ENCODE assay signal across 5 fruit fly cellular contexts in genomic region chr3R:31777482-31778165, dm6.
TF ChIP-seq lines count a peak whose summit lies in the region.

No protein-coding gene starts in this region.

- TF ChIP-seq CTCF in whole organism, embryonic (GFP tag; optimal IDR thresholded peaks at IDR 0.05; lab: Kevin White, UChicago), result no peak

TF ChIP-seq in whole organism, 6 proteins besides CTCF, POLR2A, EP300 and RAD21:
- peak; percentile 77 for TF ChIP-seq Dll (optimal IDR thresholded peaks at IDR 0.05; lab: Kevin White, UChicago)
- no peak for TF ChIP-seq usp (GFP tag; optimal IDR thresholded peaks at IDR 0.05; lab: Kevin White, UChicago)
TF ChIP-seq in whole organism: peak in this region for 1.

TF ChIP-seq in whole organism, adult, 20 proteins besides CTCF, POLR2A, EP300 and RAD21:
- TF ChIP-seq tj (GFP tag; optimal IDR thresholded peaks at IDR 0.05; lab: Kevin White, UChicago), result no peak
- TF ChIP-seq cnc (optimal IDR thresholded peaks at IDR 0.05; lab: Kevin White, UChicago), result no peak
- TF ChIP-seq Hr96 (GFP tag; optimal IDR thresholded peaks at IDR 0.05; lab: Kevin White, UChicago), result no peak
- TF ChIP-seq CG7045 (GFP tag; optimal IDR thresholded peaks at IDR 0.05; lab: Kevin White, UChicago), result no peak
- no peak for TF ChIP-seq Clk (GFP tag; optimal IDR thresholded peaks at IDR 0.05; lab: Kevin White, UChicago)
- no peak for TF ChIP-seq toe (GFP tag; optimal IDR thresholded peaks at IDR 0.05; lab: Kevin White, UChicago)
- TF ChIP-seq CG14711 (tag; optimal IDR thresholded peaks at IDR 0.05; lab: Kevin White, UChicago), result no peak
- TF ChIP-seq cic (GFP tag; optimal IDR thresholded peaks at IDR 0.05; lab: Kevin White, UChicago), result peak; percentile 39
- TF ChIP-seq CG12768 (GFP tag; optimal IDR thresholded peaks at IDR 0.05; lab: Kevin White, UChicago), result no peak
- TF ChIP-seq kay (GFP tag; lab: Kevin White, UChicago; ENCODE audit: borderline replicate concordance), result peak; percentile 8
- TF ChIP-seq CG7101 (tag; optimal IDR thresholded peaks at IDR 0.05; lab: Kevin White, UChicago), result no peak
- TF ChIP-seq Mnt (GFP tag; optimal IDR thresholded peaks at IDR 0.05; lab: Kevin White, UChicago), result peak; percentile 53

TF ChIP-seq in whole organism, embryonic, 481 proteins besides CTCF, POLR2A, EP300 and RAD21 (continues in another document):
- TF ChIP-seq YL-1 (GFP tag; optimal IDR thresholded peaks at IDR 0.05; lab: Kevin White, UChicago), result no peak
- TF ChIP-seq z (GFP tag; IDR thresholded peaks at IDR 0.05; lab: Robert Waterston, UW), result peak; percentile 85
- TF ChIP-seq Ada2b (GFP tag; IDR thresholded peaks at IDR 0.05; lab: Robert Waterston, UW), result no peak
- no peak for TF ChIP-seq CG10366 (GFP tag; IDR thresholded peaks at IDR 0.05; lab: Robert Waterston, UW)
- peak; percentile 16 for TF ChIP-seq CG15514 (GFP tag; optimal IDR thresholded peaks at IDR 0.05; lab: Kevin White, UChicago)
- TF ChIP-seq CG34376 (GFP tag; optimal IDR thresholded peaks at IDR 0.05; lab: Kevin White, UChicago), result peak; percentile 38
- TF ChIP-seq CG18599 (GFP tag; optimal IDR thresholded peaks at IDR 0.05; lab: Kevin White, UChicago), result peak; percentile 9
- peak; percentile 33; the same call in 1 of the 2 replicates for TF ChIP-seq CG13287 (GFP tag; IDR thresholded peaks at IDR 0.05; lab: Robert Waterston, UW; ENCODE audit: partially characterized antibody)
- TF ChIP-seq CG12155 (GFP tag; optimal IDR thresholded peaks at IDR 0.05; lab: Kevin White, UChicago), result no peak
- TF ChIP-seq chinmo (GFP tag; IDR thresholded peaks at IDR 0.05; lab: Robert Waterston, UW; ENCODE audit: partially characterized antibody), result peak; percentile 83; the same call in 1 of the 4 replicates
- TF ChIP-seq onecut (GFP tag; IDR thresholded peaks at IDR 0.05; lab: Robert Waterston, UW), result peak; percentile 99
- no peak for TF ChIP-seq Awh (GFP tag; IDR thresholded peaks at IDR 0.05; lab: Robert Waterston, UW)
- peak; percentile 61 for TF ChIP-seq Fer1 (GFP tag; optimal IDR thresholded peaks at IDR 0.05; lab: Kevin White, UChicago)
- TF ChIP-seq ato (GFP tag; IDR thresholded peaks at IDR 0.05; lab: Robert Waterston, UW; ENCODE audit: partially characterized antibody), result no peak
- TF ChIP-seq CG1233 (GFP tag; optimal IDR thresholded peaks at IDR 0.05; lab: Kevin White, UChicago), result peak; percentile 21
- TF ChIP-seq Sry-β (GFP tag; optimal IDR thresholded peaks at IDR 0.05; lab: Kevin White, UChicago), result no peak
- peak; percentile 10; the same call in 1 of the 2 replicates for TF ChIP-seq stc (GFP tag; IDR thresholded peaks at IDR 0.05; lab: Robert Waterston, UW)
- TF ChIP-seq exex (tag; optimal IDR thresholded peaks at IDR 0.05; lab: Kevin White, UChicago), result peak; percentile 45
- peak; percentile 60 for TF ChIP-seq crol (GFP tag; IDR thresholded peaks at IDR 0.05; lab: Robert Waterston, UW)
- TF ChIP-seq CG12299 (tag; optimal IDR thresholded peaks at IDR 0.05; lab: Kevin White, UChicago), result peak; percentile 20
- peak; percentile 31 for TF ChIP-seq CG3163 (GFP tag; optimal IDR thresholded peaks at IDR 0.05; lab: Kevin White, UChicago)
- peak; percentile 83 for TF ChIP-seq Med (GFP tag; lab: Kevin White, UChicago)
- no peak for TF ChIP-seq Hr3 (GFP tag; optimal IDR thresholded peaks at IDR 0.05; lab: Kevin White, UChicago)
- TF ChIP-seq MBD-R2 (GFP tag; IDR thresholded peaks at IDR 0.05; lab: Robert Waterston, UW), result peak; percentile 49; the same call in 1 of the 2 replicates

TF ChIP-seq in whole organism, prepupa, 60 proteins besides CTCF, POLR2A, EP300 and RAD21:
- TF ChIP-seq Eip93F (GFP tag; optimal IDR thresholded peaks at IDR 0.05; lab: Kevin White, UChicago) (peak; percentile 8), vri (GFP tag; optimal IDR thresholded peaks at IDR 0.05; lab: Kevin White, UChicago) (peak; percentile 99), CG6854 (GFP tag; optimal IDR thresholded peaks at IDR 0.05; lab: Kevin White, UChicago) (peak; percentile 40), CG10669 (GFP tag; optimal IDR thresholded peaks at IDR 0.05; lab: Kevin White, UChicago) (no peak), svp (GFP tag; lab: Kevin White, UChicago) (no peak)
TF ChIP-seq in whole organism, prepupa: peak in this region for 3.

TF ChIP-seq in whole organism, wandering third instar larva, 38 proteins besides CTCF, POLR2A, EP300 and RAD21:
- no peak for TF ChIP-seq N (GFP tag; optimal IDR thresholded peaks at IDR 0.05; lab: Kevin White, UChicago)
- peak; percentile 17 for TF ChIP-seq psq (GFP tag; optimal IDR thresholded peaks at IDR 0.05; lab: Kevin White, UChicago)
- TF ChIP-seq ey (GFP tag; optimal IDR thresholded peaks at IDR 0.05; lab: Kevin White, UChicago), result no peak
- peak; percentile 9 for TF ChIP-seq OdsH (GFP tag; optimal IDR thresholded peaks at IDR 0.05; lab: Kevin White, UChicago)
- peak; percentile 20 for TF ChIP-seq Rel (GFP tag; optimal IDR thresholded peaks at IDR 0.05; lab: Kevin White, UChicago)
- TF ChIP-seq Rel (tag; optimal IDR thresholded peaks at IDR 0.05; lab: Kevin White, UChicago), result no peak
- no peak for TF ChIP-seq dl (GFP tag; optimal IDR thresholded peaks at IDR 0.05; lab: Kevin White, UChicago; ENCODE audit: insufficient read depth in 1 of 2, partially characterized antibody in 2 of 2)
- peak; percentile 66 for TF ChIP-seq Dif (GFP tag; optimal IDR thresholded peaks at IDR 0.05; lab: Kevin White, UChicago; ENCODE audit: partially characterized antibody)
TF ChIP-seq in whole organism, wandering third instar larva: peak in this region for 4.
